Fruit fly (Drosophila melanogaster) Kc167 (cell line): ENCODE data around the gene CG10864.

ENCODE experiments used
- Myc ChIP-seq: fragments of >200 bp; optimal IDR thresholded peaks from 2 replicates; lab custom pipeline; 2017; ENCODE audit warnings: missing external identifiers
- Sin3A ChIP-seq: fragments of >200 bp; optimal IDR thresholded peaks from 2 replicates; lab custom pipeline; 2018; ENCODE audit warnings: missing external identifiers
- h ChIP-seq: fragments of >200 bp; optimal IDR thresholded peaks from 3 replicates; lab custom pipeline; 2018; ENCODE audit warnings: missing external identifiers
- insv ChIP-seq: fragments of >200 bp; optimal IDR thresholded peaks from 3 replicates; lab custom pipeline; 2018; ENCODE audit warnings: missing external identifiers
- psq ChIP-seq: fragments of >200 bp; optimal IDR thresholded peaks from 2 replicates; lab custom pipeline; 2017; ENCODE audit warnings: missing external identifiers
- ttk ChIP-seq: sonication (Bioruptor generic); optimal IDR thresholded peaks from 2 replicates; lab custom pipeline; 2017; ENCODE audit warnings: missing external identifiers

CG10864 gene

dm6 chr3R:18380251-18380812, 31.1 kb downstream of the CG10864 start:
- no peak for TF ChIP-seq h (lab: Kevin White, UChicago)
- no peak for TF ChIP-seq Myc (lab: Kevin White, UChicago)
- no peak for TF ChIP-seq psq (lab: Kevin White, UChicago)
- no peak for TF ChIP-seq Sin3A (lab: Kevin White, UChicago)
- no peak for TF ChIP-seq ttk (lab: Kevin White, UChicago)
- no peak for TF ChIP-seq insv (lab: Kevin White, UChicago)

dm6 chr3R:18372688-18373304, 38.6 kb downstream of the CG10864 start, which contains the start of gene gl:
gl (minus strand) TSS chr3R:18372738.
- TF ChIP-seq h (lab: Kevin White, UChicago), result no peak
- TF ChIP-seq insv (lab: Kevin White, UChicago), result no peak
- TF ChIP-seq psq (lab: Kevin White, UChicago), result no peak
- TF ChIP-seq Sin3A (lab: Kevin White, UChicago), result no peak
- no peak for TF ChIP-seq Myc (lab: Kevin White, UChicago)
- no peak for TF ChIP-seq ttk (lab: Kevin White, UChicago)

dm6 chr3R:18371346-18371745, 40.1 kb downstream of the CG10864 start:
- TF ChIP-seq Sin3A (lab: Kevin White, UChicago), result no peak

dm6 chr3R:18368595-18368994, 42.8 kb downstream of the CG10864 start:
- TF ChIP-seq Sin3A (lab: Kevin White, UChicago), result no peak

- no peak for TF ChIP-seq Sin3A (lab: Kevin White, UChicago)
- TF ChIP-seq psq (lab: Kevin White, UChicago), result no peak
- no peak for TF ChIP-seq ttk (lab: Kevin White, UChicago)
- no peak for TF ChIP-seq insv (lab: Kevin White, UChicago)
- no peak for TF ChIP-seq Myc (lab: Kevin White, UChicago)
- TF ChIP-seq h (lab: Kevin White, UChicago), result no peak
Observed at dm6 chr3R:18366644-18366985, 44.8 kb downstream of the CG10864 start.

dm6 chr3R:18365978-18366643, 45.3 kb downstream of the CG10864 start, which contains the start of the genes WRNexo and Nup43:
WRNexo (minus strand) TSS chr3R:18366162.
Nup43 (plus strand) TSS chr3R:18366638.
- TF ChIP-seq Myc (lab: Kevin White, UChicago) (no peak), insv (lab: Kevin White, UChicago) (no peak), psq (lab: Kevin White, UChicago) (no peak), ttk (lab: Kevin White, UChicago) (no peak), h (lab: Kevin White, UChicago) (no peak), Sin3A (lab: Kevin White, UChicago) (no peak)

- TF ChIP-seq h (lab: Kevin White, UChicago) (no peak), ttk (lab: Kevin White, UChicago) (no peak), psq (lab: Kevin White, UChicago) (no peak), Sin3A (lab: Kevin White, UChicago) (no peak), insv (lab: Kevin White, UChicago) (no peak), Myc (lab: Kevin White, UChicago) (no peak)
Observed at dm6 chr3R:18361694-18362093, 49.7 kb downstream of the CG10864 start, which contains the start of gene hmw. hmw (plus strand) TSS chr3R:18361994.

- TF ChIP-seq Myc (lab: Kevin White, UChicago), result no peak
- TF ChIP-seq Sin3A (lab: Kevin White, UChicago), result no peak
- TF ChIP-seq psq (lab: Kevin White, UChicago), result no peak
- no peak for TF ChIP-seq ttk (lab: Kevin White, UChicago)
- TF ChIP-seq h (lab: Kevin White, UChicago), result no peak
- no peak for TF ChIP-seq insv (lab: Kevin White, UChicago)
Observed at dm6 chr3R:18360630-18361260, 50.7 kb downstream of the CG10864 start, which contains the start of gene CG15803. CG15803 (minus strand) TSS chr3R:18360728.
